Fruit fly (Drosophila melanogaster): ENCODE data around the gene CG9396.
A peak's percentile ranks its signal among the peaks of the same experiment; 100 is the strongest.

The CG9396 gene

DNA sequence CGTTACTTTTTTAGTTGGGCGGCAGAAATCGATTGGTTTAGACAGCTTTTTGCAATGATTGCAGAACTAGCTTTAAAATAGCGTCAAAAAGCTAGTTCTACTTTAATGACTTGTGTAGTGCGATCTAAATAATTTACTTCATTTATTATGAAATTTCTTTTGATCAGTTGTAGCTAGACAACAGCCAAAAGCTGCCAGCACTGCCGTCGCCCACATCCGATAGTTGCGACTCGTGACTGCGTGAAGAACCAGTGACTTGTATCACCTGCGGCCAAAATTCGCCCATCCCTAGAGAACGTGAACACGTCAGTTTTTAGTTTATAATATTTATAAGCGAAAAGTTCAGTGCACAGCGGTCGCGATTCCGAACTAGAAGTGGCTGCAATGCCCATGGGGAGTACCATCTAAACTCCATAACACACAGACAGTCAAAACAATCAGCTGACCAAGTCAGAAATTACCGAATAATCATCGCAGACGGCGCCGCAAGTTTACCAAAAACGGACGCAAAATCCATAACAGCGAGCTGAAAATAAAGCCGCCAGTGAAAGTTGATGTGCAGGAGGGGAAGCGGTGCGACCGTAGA is 15.3 kb upstream of the CG9396 start, which contains the start of gene P58IPK (continued):
- TF ChIP-seq Meics (GFP tag; optimal IDR thresholded peaks at IDR 0.05) (peak; percentile 56), YL-1 (GFP tag; optimal IDR thresholded peaks at IDR 0.05) (peak; percentile 73), chif (GFP tag; optimal IDR thresholded peaks at IDR 0.05) (peak; percentile 42 to 57), CG9215 (GFP tag; IDR thresholded peaks at IDR 0.05) (peak; percentile 65), gsb-n (tag; optimal IDR thresholded peaks at IDR 0.05) (no peak), mirr (GFP tag; optimal IDR thresholded peaks at IDR 0.05) (peak; percentile 0), Nf-YC (tag; optimal IDR thresholded peaks at IDR 0.05) (peak; percentile 41), fd64A (GFP tag; optimal IDR thresholded peaks at IDR 0.05) (no peak), exex (tag; optimal IDR thresholded peaks at IDR 0.05) (peak; percentile 24), CG6654 (GFP tag; optimal IDR thresholded peaks at IDR 0.05) (no peak), CG4328 (GFP tag; optimal IDR thresholded peaks at IDR 0.05) (no peak), CG18764 (GFP tag; optimal IDR thresholded peaks at IDR 0.05) (peak; percentile 55), dan (GFP tag; IDR thresholded peaks at IDR 0.05) (no peak), vvl (GFP tag; IDR thresholded peaks at IDR 0.05) (peak; percentile 81), CG3407 (GFP tag; optimal IDR thresholded peaks at IDR 0.05) (no peak), Sox100B (GFP tag; optimal IDR thresholded peaks at IDR 0.05) (no peak), rib (GFP tag; IDR thresholded peaks at IDR 0.05) (peak; percentile 51), CG1024 (GFP tag; IDR thresholded peaks at IDR 0.05) (no peak), CG30431 (GFP tag; optimal IDR thresholded peaks at IDR 0.05) (peak; percentile 1), Atf6 (GFP tag; IDR thresholded peaks at IDR 0.05) (no peak; the same call in 1 of the 2 replicates), CG1233 (GFP tag; optimal IDR thresholded peaks at IDR 0.05) (peak; percentile 16), Hmx (GFP tag; optimal IDR thresholded peaks at IDR 0.05) (no peak), tgo (GFP tag; IDR thresholded peaks at IDR 0.05) (peak; percentile 52), Bteb2 (GFP tag; optimal IDR thresholded peaks at IDR 0.05) (peak; percentile 70), z (GFP tag; IDR thresholded peaks at IDR 0.05) (no peak), Spps (tag; optimal IDR thresholded peaks at IDR 0.05) (no peak), CG10366 (GFP tag; IDR thresholded peaks at IDR 0.05) (peak; percentile 56), ttk (GFP tag; IDR thresholded peaks at IDR 0.05) (0 out of 2 replicates have a peak, but pooled peaks have one; percentile 44), stc (GFP tag; IDR thresholded peaks at IDR 0.05) (no peak; the same call in 1 of the 2 replicates), Stat92E (GFP tag; optimal IDR thresholded peaks at IDR 0.05) (no peak), NfI (GFP tag; optimal IDR thresholded peaks at IDR 0.05) (peak; percentile 65), CG9876 (GFP tag; optimal IDR thresholded peaks at IDR 0.05) (peak; percentile 57), Sry-δ (GFP tag; optimal IDR thresholded peaks at IDR 0.05) (peak; percentile 97), CG13123 (GFP tag; optimal IDR thresholded peaks at IDR 0.05) (peak; percentile 12), ara (GFP tag; IDR thresholded peaks at IDR 0.05) (no peak), sob (GFP tag; IDR thresholded peaks at IDR 0.05) (peak; percentile 63), Fer2 (tag; optimal IDR thresholded peaks at IDR 0.05) (no peak), CG11723 (GFP tag; optimal IDR thresholded peaks at IDR 0.05) (peak; percentile 37), tna (GFP tag; IDR thresholded peaks at IDR 0.05; ENCODE audit: partially characterized antibody) (peak; percentile 88), Hr39 (optimal IDR thresholded peaks at IDR 0.05) (no peak), gsb (GFP tag; IDR thresholded peaks at IDR 0.05) (no peak), CG4617 (GFP tag; optimal IDR thresholded peaks at IDR 0.05; ENCODE audit: borderline replicate concordance) (peak; percentile 79), Sry-β (GFP tag; optimal IDR thresholded peaks at IDR 0.05) (peak; percentile 98), h (optimal IDR thresholded peaks at IDR 0.05) (no peak), CG8944 (GFP tag; optimal IDR thresholded peaks at IDR 0.05) (peak; percentile 65), br (optimal IDR thresholded peaks at IDR 0.05) (no peak), insv (GFP tag; optimal IDR thresholded peaks at IDR 0.05) (no peak), CG7745 (tag; optimal IDR thresholded peaks at IDR 0.05) (no peak), gt (GFP tag; IDR thresholded peaks at IDR 0.05) (no peak), Max (GFP tag; optimal IDR thresholded peaks at IDR 0.05) (peak; percentile 56), CG15479 (GFP tag; optimal IDR thresholded peaks at IDR 0.05) (no peak), CG9932 (GFP tag; IDR thresholded peaks at IDR 0.05) (peak; percentile 94)

All from whole organism, embryonic.